Worm (Caenorhabditis elegans) whole organism, young adult: Measurements from ENCODE around the gene F59A7.5.

Source experiments
- B0261.1 ChIP-seq: sonication (generic microtip); optimal IDR thresholded peaks from 2 replicates; lab custom pipeline; 2016; ENCODE audit warnings: mild to moderate bottlenecking, missing genetic modification characterization, moderate library complexity, missing compliant biosample characterization
- C06A6.2 ChIP-seq: fragments of 200-800 bp; sonication (Bioruptor generic); conservative IDR thresholded peaks from 2 replicates; pipeline ENCODE4 v1.3.6; 2022; ENCODE audit warnings: missing genetic modification characterization, missing compliant biosample characterization
- D2030.7 ChIP-seq: fragments of 200-800 bp; sonication (Bioruptor generic); IDR thresholded peaks from 2 replicates; pipeline ENCODE4 v1.3.6; 2022; ENCODE audit warnings: missing genetic modification reagents, missing genetic modification characterization, missing compliant biosample characterization
- F22D6.2 ChIP-seq: sonication (generic microtip); optimal IDR thresholded peaks from 2 replicates; lab custom pipeline; 2016; ENCODE audit warnings: mild to moderate bottlenecking, missing genetic modification characterization, missing compliant biosample characterization
- F23B12.7 ChIP-seq: sonication (generic microtip); optimal IDR thresholded peaks from 2 replicates; lab custom pipeline; 2017; ENCODE audit warnings: missing genetic modification characterization, mild to moderate bottlenecking, missing compliant biosample characterization, antibody characterized with exemption, moderate library complexity; ENCODE audit not compliant: insufficient read depth
- F37B4.10 ChIP-seq: fragments of 200-800 bp; sonication (Bioruptor generic); IDR thresholded peaks from 2 replicates; pipeline ENCODE4 v1.3.6; 2022; ENCODE audit warnings: missing genetic modification characterization, missing compliant biosample characterization
- F57C9.4 ChIP-seq: sonication (generic microtip); optimal IDR thresholded peaks from 2 replicates; lab custom pipeline; 2017; ENCODE audit warnings: mild to moderate bottlenecking, missing genetic modification characterization, missing compliant biosample characterization
- K11D2.4 ChIP-seq: fragments of 200-800 bp; sonication (Bioruptor generic); IDR thresholded peaks from 2 replicates; pipeline ENCODE4 v1.3.6; 2022; ENCODE audit warnings: missing genetic modification reagents, missing genetic modification characterization, missing compliant biosample characterization
- T07F8.4 ChIP-seq: sonication (generic microtip); optimal IDR thresholded peaks from 2 replicates; lab custom pipeline; 2016; ENCODE audit warnings: mild to moderate bottlenecking, missing genetic modification characterization, moderate library complexity, missing compliant biosample characterization
- Y53G8AR.9 ChIP-seq: fragments of 200-800 bp; sonication (Bioruptor generic); conservative IDR thresholded peaks from 2 replicates; pipeline ENCODE4 v1.3.6; 2022; ENCODE audit warnings: missing genetic modification reagents, missing genetic modification characterization, missing compliant biosample characterization
- Y56A3A.18 ChIP-seq: fragments of 200-800 bp; sonication (Bioruptor generic); IDR thresholded peaks from 2 replicates; pipeline ENCODE4 v1.3.6; 2022; ENCODE audit warnings: missing genetic modification reagents, missing genetic modification characterization, missing compliant biosample characterization
- ZK185.1 ChIP-seq: sonication (generic microtip); optimal IDR thresholded peaks from 2 replicates; lab custom pipeline; 2016; ENCODE audit warnings: mild to moderate bottlenecking, missing genetic modification characterization, missing compliant biosample characterization; ENCODE audit not compliant: poor library complexity, severe bottlenecking
- akir-1 ChIP-seq: fragments of 200-800 bp; sonication (Bioruptor generic); optimal IDR thresholded peaks from 2 replicates; lab custom pipeline; 2018; ENCODE audit warnings: mild to moderate bottlenecking, missing genetic modification characterization, moderate library complexity, missing compliant biosample characterization
- aptf-2 ChIP-seq: fragments of 200-800 bp; sonication (Bioruptor generic); conservative IDR thresholded peaks from 2 replicates; pipeline ENCODE4 v1.3.6; 2022; ENCODE audit warnings: missing genetic modification reagents, missing genetic modification characterization, missing compliant biosample characterization
- cebp-2 ChIP-seq: fragments of 200-800 bp; sonication (Bioruptor generic); IDR thresholded peaks from 2 replicates; pipeline ENCODE4 v1.3.6; 2022; ENCODE audit warnings: missing genetic modification characterization, missing compliant biosample characterization
- ceh-100 ChIP-seq: fragments of 200-800 bp; sonication (Bioruptor generic); IDR thresholded peaks from 2 replicates; pipeline ENCODE4 v1.3.6; 2022; ENCODE audit warnings: missing genetic modification reagents, missing genetic modification characterization, missing compliant biosample characterization
- ceh-58 ChIP-seq: fragments of 200-800 bp; sonication (Bioruptor generic); IDR thresholded peaks from 2 replicates; pipeline ENCODE4 v1.3.6; 2022; ENCODE audit warnings: missing genetic modification characterization, missing compliant biosample characterization
- ceh-79 ChIP-seq: sonication (generic microtip); optimal IDR thresholded peaks from 2 replicates; lab custom pipeline; 2017; ENCODE audit warnings: mild to moderate bottlenecking, missing genetic modification characterization, missing compliant biosample characterization
- chd-7 ChIP-seq: sonication (generic microtip); optimal IDR thresholded peaks from 2 replicates; lab custom pipeline; 2016; ENCODE audit warnings: mild to moderate bottlenecking, missing genetic modification characterization, moderate library complexity, missing compliant biosample characterization
- die-1 ChIP-seq: sonication (generic microtip); optimal IDR thresholded peaks from 2 replicates; lab custom pipeline; 2016; ENCODE audit warnings: missing genotype, mild to moderate bottlenecking, missing genetic modification characterization, missing compliant biosample characterization
- dox-1 ChIP-seq: fragments of 200-800 bp; sonication (Bioruptor generic); IDR thresholded peaks from 2 replicates; pipeline ENCODE4 v1.3.6; 2022; ENCODE audit warnings: missing genetic modification reagents, missing genetic modification characterization, missing compliant biosample characterization
- egl-18 ChIP-seq: fragments of 200-800 bp; sonication (Bioruptor generic); IDR thresholded peaks from 2 replicates; pipeline ENCODE4 v1.3.6; 2022; ENCODE audit warnings: missing genetic modification reagents, missing genetic modification characterization, missing compliant biosample characterization
- ets-4 ChIP-seq: fragments of 200-800 bp; sonication (Bioruptor generic); optimal IDR thresholded peaks from 2 replicates; lab custom pipeline; 2018; ENCODE audit warnings: mild to moderate bottlenecking, missing genetic modification characterization, missing compliant biosample characterization
- gei-17 ChIP-seq: fragments of 200-800 bp; sonication (Bioruptor generic); optimal IDR thresholded peaks from 2 replicates; lab custom pipeline; 2018; ENCODE audit warnings: mild to moderate bottlenecking, missing genetic modification characterization, missing compliant biosample characterization
- hmg-1.2 ChIP-seq: fragments of 200-800 bp; sonication (Bioruptor generic); IDR thresholded peaks from 2 replicates; pipeline ENCODE4 v1.3.6; 2022; ENCODE audit warnings: missing genetic modification reagents, missing genetic modification characterization, missing compliant biosample characterization
- hrde-1 ChIP-seq: sonication (generic microtip); optimal IDR thresholded peaks from 2 replicates; lab custom pipeline; 2016; ENCODE audit warnings: missing genetic modification characterization, mild to moderate bottlenecking, missing compliant biosample characterization, moderate library complexity, missing genotype, missing genetic modification reagents, borderline replicate concordance
- lin-26 ChIP-seq: fragments of 200-800 bp; sonication (Bioruptor generic); IDR thresholded peaks from 2 replicates; pipeline ENCODE4 v1.3.6; 2022; ENCODE audit warnings: missing genetic modification reagents, missing genetic modification characterization, missing compliant biosample characterization
- lin-35 ChIP-seq, 3 experiments: fragments of 150-350 bp in 2 of 3; sonication (generic microtip) in 1 of 3; optimal IDR thresholded peaks; 2 replicates each; lab custom pipeline; 2014 to 2018; ENCODE audit warnings: missing biosample characterization in 3 of 3, missing genetic modification characterization in 3 of 3, missing genetic modification reagents in 3 of 3
- lin-54 ChIP-seq: fragments of 200-800 bp; sonication (Bioruptor generic); optimal IDR thresholded peaks from 2 replicates; lab custom pipeline; 2018; ENCODE audit warnings: mild to moderate bottlenecking, missing genetic modification characterization, missing compliant biosample characterization
- lsl-1 ChIP-seq: fragments of 200-800 bp; sonication (Bioruptor generic); optimal IDR thresholded peaks from 2 replicates; lab custom pipeline; 2018; ENCODE audit warnings: mild to moderate bottlenecking, missing genetic modification characterization, moderate library complexity, missing compliant biosample characterization
- madf-10 ChIP-seq: sonication (generic microtip); optimal IDR thresholded peaks from 2 replicates; lab custom pipeline; 2016; ENCODE audit warnings: mild to moderate bottlenecking, missing genetic modification characterization, missing compliant biosample characterization
- madf-6 ChIP-seq: fragments of 200-800 bp; sonication (Bioruptor generic); IDR thresholded peaks from 2 replicates; pipeline ENCODE4 v1.3.6; 2022; ENCODE audit warnings: missing genetic modification reagents, missing genetic modification characterization, missing compliant biosample characterization
- madf-8 ChIP-seq: fragments of 200-800 bp; sonication (Bioruptor generic); conservative IDR thresholded peaks from 2 replicates; pipeline ENCODE4 v1.3.6; 2022; ENCODE audit warnings: missing genetic modification reagents, missing genetic modification characterization, missing compliant biosample characterization
- nhr-80 ChIP-seq: sonication (generic microtip); optimal IDR thresholded peaks from 2 replicates; lab custom pipeline; 2016; ENCODE audit warnings: missing genetic modification characterization, missing compliant biosample characterization
- nhr-90 ChIP-seq: sonication (generic microtip); optimal IDR thresholded peaks from 2 replicates; lab custom pipeline; 2016; ENCODE audit warnings: missing genotype, mild to moderate bottlenecking, missing genetic modification characterization, missing compliant biosample characterization
- repo-1 ChIP-seq: sonication (generic microtip); optimal IDR thresholded peaks from 2 replicates; lab custom pipeline; 2017; ENCODE audit warnings: mild to moderate bottlenecking, missing genetic modification characterization, missing compliant biosample characterization
- snpc-1.3 ChIP-seq: sonication (generic microtip); optimal IDR thresholded peaks from 2 replicates; lab custom pipeline; 2017; ENCODE audit warnings: missing genetic modification characterization, mild to moderate bottlenecking, missing compliant biosample characterization, antibody characterized with exemption, moderate library complexity, missing genotype, missing genetic modification reagents; ENCODE audit not compliant: insufficient read depth
- snpc-4 ChIP-seq, 5 experiments: fragments of 150-350 bp in 1 of 5; sonication (generic microtip) in 4 of 5; optimal IDR thresholded peaks; 2 replicates each; lab custom pipeline; 2014 to 2018; ENCODE audit warnings: missing genetic modification characterization in 5 of 5, missing biosample characterization in 3 of 5, antibody characterized with exemption in 2 of 5, mild to moderate bottlenecking in 2 of 5, missing compliant biosample characterization in 2 of 5, missing genotype in 2 of 5, moderate library complexity in 2 of 5, missing genetic modification reagents in 1 of 5
- somi-1 ChIP-seq: fragments of 200-800 bp; sonication (Bioruptor generic); optimal IDR thresholded peaks from 2 replicates; lab custom pipeline; 2018; ENCODE audit warnings: mild to moderate bottlenecking, missing genetic modification characterization, missing compliant biosample characterization
- tbp1 ChIP-seq: fragments of 200-800 bp; sonication (Bioruptor generic); optimal IDR thresholded peaks from 2 replicates; lab custom pipeline; 2018; ENCODE audit warnings: mild to moderate bottlenecking, missing genetic modification characterization, missing compliant biosample characterization
- unc-130 ChIP-seq: sonication (generic microtip); optimal IDR thresholded peaks from 2 replicates; lab custom pipeline; 2016; ENCODE audit warnings: missing genetic modification reagents, missing genetic modification characterization, missing compliant biosample characterization
- unc-62 ChIP-seq: fragments of 150-350 bp; optimal IDR thresholded peaks from 2 replicates; lab custom pipeline; 2014; ENCODE audit warnings: missing biosample characterization, missing genetic modification reagents, missing genetic modification characterization
- zfh-2 ChIP-seq: fragments of 200-800 bp; sonication (Bioruptor generic); conservative IDR thresholded peaks from 2 replicates; pipeline ENCODE4 v1.3.6; 2022; ENCODE audit warnings: missing genetic modification reagents, missing genetic modification characterization, missing compliant biosample characterization
- zim-3 ChIP-seq: sonication (generic microtip); optimal IDR thresholded peaks from 2 replicates; lab custom pipeline; 2017; ENCODE audit warnings: mild to moderate bottlenecking, missing genetic modification characterization, moderate library complexity, missing compliant biosample characterization
- ztf-18 ChIP-seq: sonication (generic microtip); optimal IDR thresholded peaks from 2 replicates; lab custom pipeline; 2016; ENCODE audit warnings: missing genotype, mild to moderate bottlenecking, missing genetic modification characterization, missing compliant biosample characterization
- ztf-26 ChIP-seq: sonication (generic microtip); optimal IDR thresholded peaks from 2 replicates; lab custom pipeline; 2017; ENCODE audit warnings: missing genetic modification characterization, missing compliant biosample characterization
- ztf-3 ChIP-seq: fragments of 200-800 bp; sonication (Bioruptor generic); optimal IDR thresholded peaks from 2 replicates; lab custom pipeline; 2018; ENCODE audit warnings: mild to moderate bottlenecking, missing genetic modification characterization, missing compliant biosample characterization
- ztf-6 ChIP-seq: fragments of 200-800 bp; sonication (Bioruptor generic); IDR thresholded peaks from 2 replicates; pipeline ENCODE4 v1.3.6; 2022; ENCODE audit warnings: missing genetic modification reagents, missing genetic modification characterization, missing compliant biosample characterization

Gene F59A7.5

DNA sequence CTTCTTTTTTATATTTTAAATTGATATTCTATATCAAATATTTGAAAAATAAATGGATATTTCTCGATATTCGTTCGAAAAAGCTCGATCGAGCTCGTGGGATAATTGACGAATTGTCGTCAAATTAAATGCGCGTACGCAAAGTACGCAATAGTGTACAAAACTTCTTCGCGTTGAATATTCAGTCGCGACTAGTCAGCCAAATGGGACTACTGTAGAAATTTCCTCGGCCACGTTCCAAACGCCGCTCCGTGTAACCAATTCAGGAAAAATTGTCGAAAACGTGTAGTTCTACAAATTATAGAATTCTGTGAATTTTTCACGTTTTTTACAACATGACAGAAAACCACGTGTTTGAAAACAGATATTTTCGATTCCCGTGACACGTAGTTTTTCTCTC, 14.1 kb upstream of the F59A7.5 start:
- peak; percentile 36 for TF ChIP-seq ztf-18 (tag; lab: Kevin White, UChicago)
- no peak for TF ChIP-seq B0261.1
- no peak for TF ChIP-seq cebp-2 (GFP tag; lab: Robert Waterston, UW)
- no peak for TF ChIP-seq akir-1
- no peak for TF ChIP-seq hrde-1 (tag; lab: Kevin White, UChicago)
- TF ChIP-seq F23B12.7 (tag; lab: Kevin White, UChicago) = no peak
- no peak for TF ChIP-seq C06A6.2
- no peak for TF ChIP-seq ztf-6 (GFP tag; lab: Robert Waterston, UW)
- TF ChIP-seq Y53G8AR.9 (GFP tag; lab: Robert Waterston, UW) = 0 out of 2 replicates have a peak, but pooled peaks have one; percentile 46
- no peak for TF ChIP-seq lin-26
- no peak for TF ChIP-seq repo-1 (tag; lab: Kevin White, UChicago)
- TF ChIP-seq Y56A3A.18 (GFP tag; lab: Robert Waterston, UW) = no peak
- TF ChIP-seq hmg-1.2 (GFP tag; lab: Robert Waterston, UW) = peak; percentile 94
- no peak for TF ChIP-seq die-1 (tag; lab: Kevin White, UChicago)
- no peak for TF ChIP-seq somi-1 (GFP tag; lab: Kevin White, UChicago)
- no peak for TF ChIP-seq F22D6.2 (tag; lab: Kevin White, UChicago)
- peak in 1 of 3 experiments; percentile 79 for TF ChIP-seq lin-35 (GFP tag; optimal IDR thresholded peaks at IDR 0.05; lab: Kevin White, UChicago)
- TF ChIP-seq unc-62 = no peak
- TF ChIP-seq snpc-4 (GFP tag; optimal IDR thresholded peaks at IDR 0.05; lab: Kevin White, UChicago) = peak; percentile 29
- peak in 2 of 4 experiments; percentile 25 to 30 for TF ChIP-seq snpc-4 (tag; optimal IDR thresholded peaks at IDR 0.05; lab: Kevin White, UChicago)
- peak; percentile 76 for TF ChIP-seq lin-54
- peak; percentile 84 for TF ChIP-seq madf-8 (GFP tag; lab: Robert Waterston, UW)
- no peak for TF ChIP-seq ztf-3 (GFP tag; lab: Kevin White, UChicago)
- no peak for TF ChIP-seq K11D2.4 (GFP tag; lab: Robert Waterston, UW)
- TF ChIP-seq tbp1 (GFP tag; lab: Kevin White, UChicago) = peak; percentile 51
- peak; percentile 44 for TF ChIP-seq snpc-1.3 (tag; lab: Kevin White, UChicago)
- no peak for TF ChIP-seq ZK185.1 (tag; lab: Kevin White, UChicago)
- peak; percentile 93 for TF ChIP-seq dox-1 (GFP tag; lab: Robert Waterston, UW)
- peak; percentile 90 for TF ChIP-seq D2030.7 (GFP tag; lab: Robert Waterston, UW)
- no peak for TF ChIP-seq gei-17 (GFP tag; lab: Kevin White, UChicago)
- no peak for TF ChIP-seq egl-18
- peak; percentile 0 for TF ChIP-seq nhr-90 (tag; lab: Kevin White, UChicago)
- no peak for TF ChIP-seq chd-7
- TF ChIP-seq F57C9.4 (tag; lab: Kevin White, UChicago) = no peak
- TF ChIP-seq ceh-100 = peak; percentile 56; the same call in 1 of the 2 replicates
- TF ChIP-seq T07F8.4 = no peak
- TF ChIP-seq ceh-79 (tag; lab: Kevin White, UChicago) = no peak
- TF ChIP-seq madf-6 (GFP tag; lab: Robert Waterston, UW) = peak; percentile 90
- peak; percentile 92 for TF ChIP-seq aptf-2 (GFP tag; lab: Robert Waterston, UW)
- no peak for TF ChIP-seq zfh-2
- TF ChIP-seq nhr-80 (tag; lab: Kevin White, UChicago) = peak; percentile 61
- no peak for TF ChIP-seq ztf-26 (tag; lab: Kevin White, UChicago)
- no peak for TF ChIP-seq zim-3 (tag; lab: Kevin White, UChicago)
- TF ChIP-seq madf-10 (tag; lab: Kevin White, UChicago) = peak; percentile 57
- peak; percentile 87 for TF ChIP-seq unc-130 (GFP tag; lab: Kevin White, UChicago)
- TF ChIP-seq F37B4.10 (GFP tag; lab: Robert Waterston, UW) = no peak
- TF ChIP-seq ets-4 (GFP tag; lab: Kevin White, UChicago) = no peak
- no peak for TF ChIP-seq ceh-58 (GFP tag; lab: Robert Waterston, UW)
- peak; percentile 93 for TF ChIP-seq lsl-1
